Worm (Caenorhabditis elegans) whole organism, L4/young adult: ENCODE data around the gene T02H6.8.

Experiments
- W03F9.2 ChIP-seq: fragments of 150-350 bp; optimal IDR thresholded peaks from 2 replicates; lab custom pipeline; 2014; ENCODE audit warnings: missing biosample characterization, missing genetic modification characterization
- him-1 ChIP-seq: sonication (generic microtip); optimal IDR thresholded peaks from 2 replicates; lab custom pipeline; 2016; ENCODE audit warnings: missing genotype, missing genetic modification reagents, missing genetic modification characterization, missing compliant biosample characterization

ce11 chrII:701371-702139, 20.9 kb downstream of the T02H6.8 start, which contains the start of gene thoc-1:
- TF ChIP-seq him-1 (tag; lab: Kevin White, UChicago) (no peak), W03F9.2 (tag; lab: Kevin White, UChicago) (no peak)
